Worm (Caenorhabditis elegans): ENCODE measurements around the gene fbxl-3.

DNA sequence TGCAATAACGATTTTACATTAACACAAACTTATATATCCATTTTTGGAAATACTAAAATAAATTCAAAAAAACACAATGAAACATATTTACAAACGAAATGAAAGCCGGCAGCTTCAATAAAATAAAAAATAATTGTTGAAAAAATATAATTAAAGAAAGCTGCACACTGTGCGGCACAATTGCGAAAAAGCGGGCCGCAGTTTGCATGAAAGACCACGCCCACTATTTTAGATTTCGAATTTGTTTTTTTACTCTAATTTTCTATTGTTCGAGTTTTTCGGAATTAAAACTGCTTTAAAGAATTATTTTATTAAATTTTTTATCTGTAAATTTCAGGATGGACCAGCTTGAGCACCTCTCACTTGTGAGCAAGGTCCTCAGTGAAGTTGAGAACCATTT, 499 bp upstream of the fbxl-3 start, which contains the start of gene mog-5:
- no peak for TF ChIP-seq ama-1 (optimal IDR thresholded peaks at IDR 0.05)
- no peak for TF ChIP-seq elt-1 (tag; optimal IDR thresholded peaks at IDR 0.05)
- no peak for TF ChIP-seq nhr-237 (tag; optimal IDR thresholded peaks at IDR 0.05)
